Worm (Caenorhabditis elegans) whole organism, young adult: Measurements from ENCODE around the gene wrk-1.

Experiments
- F22D6.2 ChIP-seq: sonication (generic microtip); optimal IDR thresholded peaks from 2 replicates; lab custom pipeline; 2016; ENCODE audit warnings: mild to moderate bottlenecking, missing genetic modification characterization, missing compliant biosample characterization
- ama-1 ChIP-seq, 3 experiments: fragments of 150-350 bp in 1 of 3; sonication (generic microtip) in 2 of 3; optimal IDR thresholded peaks; 2 replicates each; lab custom pipeline; 2014 to 2018; ENCODE audit warnings: missing biosample characterization in 2 of 3, missing genetic modification characterization in 2 of 3, missing genetic modification reagents in 2 of 3
- cebp-1 ChIP-seq, 2 experiments: fragments of 200-800 bp in 1 of 2; sonication (Bioruptor generic) in 1 of 2; sonication (generic microtip) in 1 of 2; IDR thresholded peaks in 1 of 2; optimal IDR thresholded peaks in 1 of 2; 2 replicates each; pipeline versions ENCODE4 v1.3.6 to Lab custom; 2017 to 2022; ENCODE audit warnings: missing compliant biosample characterization in 2 of 2, missing genetic modification characterization in 2 of 2, mild to moderate bottlenecking in 1 of 2, missing genetic modification reagents in 1 of 2, moderate library complexity in 1 of 2

ce11 chrX:8356305-8356704, 36.1 kb downstream of the wrk-1 start:
- no peak for TF ChIP-seq ama-1 (optimal IDR thresholded peaks at IDR 0.05; lab: Kevin White, UChicago)
- TF ChIP-seq ama-1 (GFP tag; optimal IDR thresholded peaks at IDR 0.05; lab: Kevin White, UChicago): no peak
- TF ChIP-seq F22D6.2 (tag; lab: Kevin White, UChicago): no peak
- no peak for TF ChIP-seq cebp-1 (GFP tag; IDR thresholded peaks at IDR 0.05; lab: Robert Waterston, UW)
- no peak for TF ChIP-seq cebp-1 (tag; optimal IDR thresholded peaks at IDR 0.05; lab: Kevin White, UChicago)
